Fruit fly (Drosophila melanogaster) whole organism, adult: ENCODE data around the gene CG45067.

Source experiments
- CG7045 ChIP-seq: fragments of 200-800 bp; sonication (Bioruptor generic); optimal IDR thresholded peaks from 2 replicates; lab custom pipeline; 2017; ENCODE audit warnings: missing biosample characterization, mild to moderate bottlenecking, missing genetic modification characterization
- CG7101 ChIP-seq: fragments of 200-800 bp; sonication (Bioruptor generic); optimal IDR thresholded peaks from 2 replicates; lab custom pipeline; 2018; ENCODE audit warnings: missing biosample characterization, mild to moderate bottlenecking, missing genetic modification characterization, moderate library complexity
- Mnt ChIP-seq: fragments of 200-800 bp; sonication (Bioruptor generic); optimal IDR thresholded peaks from 2 replicates; lab custom pipeline; 2016; ENCODE audit warnings: missing biosample characterization, mild to moderate bottlenecking, missing genetic modification characterization
- cnc ChIP-seq, 2 experiments: fragments of >200 bp; optimal IDR thresholded peaks; 2 replicates each; lab custom pipeline; 2017
- pad ChIP-seq: fragments of 200-800 bp; sonication (Bioruptor generic); optimal IDR thresholded peaks from 3 replicates; lab custom pipeline; 2017; ENCODE audit warnings: missing biosample characterization, missing genetic modification characterization, mild to moderate bottlenecking, moderate library complexity, missing genetic modification reagents

- TF ChIP-seq pad: no peak
- TF ChIP-seq cnc (optimal IDR thresholded peaks at IDR 0.05; lab: Kevin White, UChicago): no peak
- no peak for TF ChIP-seq CG7045 (GFP tag; lab: Kevin White, UChicago)
- no peak for TF ChIP-seq Mnt (GFP tag; lab: Kevin White, UChicago)
- no peak for TF ChIP-seq CG7101 (tag; lab: Kevin White, UChicago)
These were observed 7.1 kb downstream of the CG45067 start, which contains the start of gene Cht7 for dm6 chr3L:3106908-3107821.
